Worm (Caenorhabditis elegans) whole organism, midembryonic: ENCODE measurements around the gene cal-7.

ENCODE experiments used
- T22C8.4 ChIP-seq: fragments of 200-800 bp; sonication (Bioruptor generic); IDR thresholded peaks from 2 replicates; pipeline ENCODE4 v1.3.6; 2022; ENCODE audit warnings: missing genetic modification characterization, missing compliant biosample characterization
- cog-1 ChIP-seq: sonication (generic microtip); optimal IDR thresholded peaks from 2 replicates; lab custom pipeline; 2016; ENCODE audit warnings: missing genetic modification characterization, missing compliant biosample characterization
- flt-1 ChIP-seq: fragments of 200-800 bp; sonication (Bioruptor generic); IDR thresholded peaks from 2 replicates; pipeline ENCODE4 v1.3.6; 2022; ENCODE audit warnings: missing genetic modification characterization, missing compliant biosample characterization
- klf-2 ChIP-seq: fragments of 200-800 bp; sonication (Bioruptor generic); conservative IDR thresholded peaks from 2 replicates; pipeline ENCODE4 v1.3.6; 2022; ENCODE audit warnings: missing genetic modification reagents, missing genetic modification characterization, missing compliant biosample characterization
- med-1 ChIP-seq: sonication (generic microtip); optimal IDR thresholded peaks from 2 replicates; lab custom pipeline; 2017; ENCODE audit warnings: missing genetic modification characterization, mild to moderate bottlenecking, missing compliant biosample characterization, antibody characterized with exemption, missing genetic modification reagents; ENCODE audit not compliant: insufficient read depth
- ref-1 ChIP-seq: fragments of 200-800 bp; sonication (Bioruptor generic); conservative IDR thresholded peaks from 2 replicates; pipeline ENCODE4 v1.3.6; 2022; ENCODE audit warnings: missing genetic modification reagents, missing genetic modification characterization, missing compliant biosample characterization
- tab-1 ChIP-seq: fragments of 200-800 bp; sonication (Bioruptor generic); IDR thresholded peaks from 2 replicates; pipeline ENCODE4 v1.3.6; 2022; ENCODE audit warnings: missing genetic modification characterization, missing compliant biosample characterization
- ztf-23 ChIP-seq: fragments of 200-800 bp; sonication (Bioruptor generic); IDR thresholded peaks from 2 replicates; pipeline ENCODE4 v1.3.6; 2022; ENCODE audit warnings: missing genetic modification reagents, missing genetic modification characterization, missing compliant biosample characterization
- ztf-29 ChIP-seq: fragments of 200-800 bp; sonication (Bioruptor generic); IDR thresholded peaks from 2 replicates; pipeline ENCODE4 v1.3.6; 2022; ENCODE audit warnings: missing genetic modification reagents, missing genetic modification characterization, missing compliant biosample characterization

The cal-7 gene

ce11 chrV:9701861-9702260, 32.0 kb upstream of the cal-7 start:
- no peak for TF ChIP-seq cog-1 (tag; lab: Kevin White, UChicago)
- no peak for TF ChIP-seq ref-1 (GFP tag; lab: Robert Waterston, UW)
- no peak for TF ChIP-seq ztf-29 (GFP tag; lab: Robert Waterston, UW)
- no peak for TF ChIP-seq flt-1
- TF ChIP-seq klf-2 (GFP tag; lab: Robert Waterston, UW) = no peak
- TF ChIP-seq ztf-23 (GFP tag; lab: Robert Waterston, UW) = no peak
- TF ChIP-seq tab-1 = no peak
- TF ChIP-seq T22C8.4 (GFP tag; lab: Robert Waterston, UW) = no peak
- TF ChIP-seq med-1 (GFP tag; lab: Kevin White, UChicago) = no peak

- TF ChIP-seq klf-2 (GFP tag; lab: Robert Waterston, UW) (no peak), flt-1 (no peak), ref-1 (GFP tag; lab: Robert Waterston, UW) (no peak), med-1 (GFP tag; lab: Kevin White, UChicago) (no peak), cog-1 (tag; lab: Kevin White, UChicago) (no peak), T22C8.4 (GFP tag; lab: Robert Waterston, UW) (no peak), ztf-29 (GFP tag; lab: Robert Waterston, UW) (no peak), tab-1 (no peak), ztf-23 (GFP tag; lab: Robert Waterston, UW) (no peak)
Observed at ce11 chrV:9702755-9703154, 31.1 kb upstream of the cal-7 start, which contains the start of gene xbx-6. TSS of gene xbx-6 (plus strand) at chrV:9703055.

- no peak for TF ChIP-seq tab-1
- TF ChIP-seq klf-2 (GFP tag; lab: Robert Waterston, UW) = no peak
- no peak for TF ChIP-seq ztf-29 (GFP tag; lab: Robert Waterston, UW)
- no peak for TF ChIP-seq cog-1 (tag; lab: Kevin White, UChicago)
- TF ChIP-seq med-1 (GFP tag; lab: Kevin White, UChicago) = no peak
Observed at ce11 chrV:9703549-9703948, 30.4 kb upstream of the cal-7 start.

ce11 chrV:9704399-9704798, 29.5 kb upstream of the cal-7 start:
- peak; percentile 41; the same call in 1 of the 2 replicates for TF ChIP-seq T22C8.4 (GFP tag; lab: Robert Waterston, UW)
- TF ChIP-seq flt-1 = no peak
- TF ChIP-seq cog-1 (tag; lab: Kevin White, UChicago) = peak; percentile 8

- TF ChIP-seq klf-2 (GFP tag; lab: Robert Waterston, UW) (no peak), tab-1 (no peak), ztf-23 (GFP tag; lab: Robert Waterston, UW) (no peak), med-1 (GFP tag; lab: Kevin White, UChicago) (no peak), ztf-29 (GFP tag; lab: Robert Waterston, UW) (no peak), ref-1 (GFP tag; lab: Robert Waterston, UW) (no peak), cog-1 (tag; lab: Kevin White, UChicago) (no peak), flt-1 (no peak), T22C8.4 (GFP tag; lab: Robert Waterston, UW) (no peak)
Observed at ce11 chrV:9706592-9706991, 27.3 kb upstream of the cal-7 start.

ce11 chrV:9709747-9710146, 24.2 kb upstream of the cal-7 start, which contains the start of gene tag-120:
TSS of gene tag-120 (minus strand) at chrV:9709814.
- TF ChIP-seq klf-2 (GFP tag; lab: Robert Waterston, UW) (no peak), cog-1 (tag; lab: Kevin White, UChicago) (no peak), ztf-29 (GFP tag; lab: Robert Waterston, UW) (no peak), T22C8.4 (GFP tag; lab: Robert Waterston, UW) (no peak), flt-1 (no peak), ztf-23 (GFP tag; lab: Robert Waterston, UW) (no peak), tab-1 (no peak), ref-1 (GFP tag; lab: Robert Waterston, UW) (no peak), med-1 (GFP tag; lab: Kevin White, UChicago) (no peak)

ce11 chrV:9711174-9711573, 22.7 kb upstream of the cal-7 start:
- TF ChIP-seq ztf-23 (GFP tag; lab: Robert Waterston, UW) (no peak), T22C8.4 (GFP tag; lab: Robert Waterston, UW) (no peak), flt-1 (no peak), cog-1 (tag; lab: Kevin White, UChicago) (no peak), klf-2 (GFP tag; lab: Robert Waterston, UW) (no peak), tab-1 (no peak), ztf-29 (GFP tag; lab: Robert Waterston, UW) (no peak), ref-1 (GFP tag; lab: Robert Waterston, UW) (no peak), med-1 (GFP tag; lab: Kevin White, UChicago) (no peak)

- TF ChIP-seq klf-2 (GFP tag; lab: Robert Waterston, UW) (no peak), ztf-23 (GFP tag; lab: Robert Waterston, UW) (no peak), T22C8.4 (GFP tag; lab: Robert Waterston, UW) (no peak), flt-1 (no peak), ref-1 (GFP tag; lab: Robert Waterston, UW) (no peak), cog-1 (tag; lab: Kevin White, UChicago) (no peak), ztf-29 (GFP tag; lab: Robert Waterston, UW) (no peak), tab-1 (no peak)
Observed at ce11 chrV:9712418-9713173, 21.3 kb upstream of the cal-7 start.

- TF ChIP-seq flt-1 (no peak), T22C8.4 (GFP tag; lab: Robert Waterston, UW) (no peak), ref-1 (GFP tag; lab: Robert Waterston, UW) (no peak), ztf-23 (GFP tag; lab: Robert Waterston, UW) (no peak), cog-1 (tag; lab: Kevin White, UChicago) (no peak), ztf-29 (GFP tag; lab: Robert Waterston, UW) (no peak), med-1 (GFP tag; lab: Kevin White, UChicago) (no peak), tab-1 (no peak), klf-2 (GFP tag; lab: Robert Waterston, UW) (no peak)
Observed at ce11 chrV:9713532-9713931, 20.4 kb upstream of the cal-7 start, which contains the start of gene F40F9.10. TSS of gene F40F9.10 (minus strand) at chrV:9713632.
